Fruit fly (Drosophila melanogaster) Kc167 (cell line): Measurements from ENCODE around the gene Cln3.

ENCODE experiments used
- Myc ChIP-seq: fragments of >200 bp; optimal IDR thresholded peaks from 2 replicates; lab custom pipeline; 2017; ENCODE audit warnings: missing external identifiers
- Sin3A ChIP-seq: fragments of >200 bp; optimal IDR thresholded peaks from 2 replicates; lab custom pipeline; 2018; ENCODE audit warnings: missing external identifiers
- h ChIP-seq: fragments of >200 bp; optimal IDR thresholded peaks from 3 replicates; lab custom pipeline; 2018; ENCODE audit warnings: missing external identifiers
- insv ChIP-seq: fragments of >200 bp; optimal IDR thresholded peaks from 3 replicates; lab custom pipeline; 2018; ENCODE audit warnings: missing external identifiers
- psq ChIP-seq: fragments of >200 bp; optimal IDR thresholded peaks from 2 replicates; lab custom pipeline; 2017; ENCODE audit warnings: missing external identifiers
- ttk ChIP-seq: sonication (Bioruptor generic); optimal IDR thresholded peaks from 2 replicates; lab custom pipeline; 2017; ENCODE audit warnings: missing external identifiers

Gene Cln3

DNA sequence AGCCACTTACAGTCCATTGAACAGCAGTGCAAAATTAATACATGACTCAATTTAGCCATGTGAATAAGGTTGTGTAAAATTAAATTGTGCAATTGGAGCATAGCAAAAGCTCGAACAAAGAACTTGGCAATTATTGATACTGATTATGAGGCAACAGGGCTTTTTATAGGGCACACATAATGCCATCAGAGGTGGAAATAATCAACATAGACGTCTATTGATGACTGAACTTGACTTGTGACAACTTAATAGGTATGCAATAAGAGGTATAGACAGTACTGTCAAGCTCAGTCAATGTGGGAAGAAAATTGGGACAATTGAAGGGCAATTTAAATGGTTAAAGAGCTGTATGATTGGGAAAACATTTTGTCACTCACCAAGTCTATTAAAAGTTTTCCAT, 6.2 kb upstream of the Cln3 start, which contains the start of gene Ir75b:
Gene Ir75b, minus strand, starts transcription at position 101 of the 400 bp plus-strand sequence.
- TF ChIP-seq insv (lab: Kevin White, UChicago) (no peak), ttk (lab: Kevin White, UChicago) (no peak), h (lab: Kevin White, UChicago) (no peak), Myc (lab: Kevin White, UChicago) (no peak), Sin3A (lab: Kevin White, UChicago) (no peak), psq (lab: Kevin White, UChicago) (no peak)

- TF ChIP-seq h (lab: Kevin White, UChicago) (no peak), ttk (lab: Kevin White, UChicago) (no peak), Sin3A (lab: Kevin White, UChicago) (no peak), insv (lab: Kevin White, UChicago) (no peak), Myc (lab: Kevin White, UChicago) (no peak), psq (lab: Kevin White, UChicago) (no peak)
Measured at dm6 chr3L:17817821-17818220, 3.9 kb upstream of the Cln3 start, which contains the start of gene Ir75a. Gene Ir75a (minus strand): TSS chr3L:17817921.

dm6 chr3L:17808597-17809213, 5.2 kb downstream of the Cln3 start, which contains the start of gene CG32191:
Gene CG32191 (minus strand): TSS chr3L:17809146.
- TF ChIP-seq ttk (lab: Kevin White, UChicago) (no peak), h (lab: Kevin White, UChicago) (no peak), Myc (lab: Kevin White, UChicago) (no peak), insv (lab: Kevin White, UChicago) (no peak), psq (lab: Kevin White, UChicago) (no peak), Sin3A (lab: Kevin White, UChicago) (no peak)

DNA sequence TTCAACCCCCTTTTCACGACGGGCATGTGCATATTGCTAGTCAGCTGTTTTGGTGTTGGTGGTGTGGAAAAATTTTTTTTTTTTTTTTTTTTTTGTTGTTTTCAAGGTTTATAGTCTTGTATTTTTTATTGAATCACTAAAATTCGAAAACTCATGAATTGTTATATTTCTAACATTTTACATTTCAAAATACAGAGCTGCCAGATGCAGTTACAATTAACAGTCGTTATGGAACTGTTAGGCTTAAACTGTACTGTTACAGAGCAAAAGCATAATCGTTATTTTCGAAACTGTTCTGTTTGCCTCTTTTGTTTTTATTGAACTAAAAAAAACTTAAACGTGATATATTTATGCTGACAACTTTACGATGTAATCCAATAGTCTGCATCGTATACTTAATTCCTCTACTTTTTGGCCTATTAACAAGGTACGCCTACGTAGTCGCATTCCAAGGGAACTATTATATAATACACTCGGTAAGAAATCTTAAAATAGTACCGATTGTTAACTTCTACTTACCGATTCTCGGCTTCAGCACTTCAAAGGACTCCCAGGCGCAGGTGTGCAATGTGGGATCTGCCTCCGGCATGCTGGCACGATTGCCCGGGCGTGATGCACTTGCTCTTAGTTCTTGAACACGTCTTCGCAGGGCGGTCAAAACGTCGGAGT, 7.4 kb downstream of the Cln3 start, which contains the start of gene CG32187:
Gene CG32187, minus strand, starts transcription at position 9 of the 669 bp plus-strand sequence.
- TF ChIP-seq ttk (lab: Kevin White, UChicago) (no peak), h (lab: Kevin White, UChicago) (no peak), psq (lab: Kevin White, UChicago) (no peak), Myc (lab: Kevin White, UChicago) (no peak), insv (lab: Kevin White, UChicago) (no peak), Sin3A (lab: Kevin White, UChicago) (no peak)

DNA sequence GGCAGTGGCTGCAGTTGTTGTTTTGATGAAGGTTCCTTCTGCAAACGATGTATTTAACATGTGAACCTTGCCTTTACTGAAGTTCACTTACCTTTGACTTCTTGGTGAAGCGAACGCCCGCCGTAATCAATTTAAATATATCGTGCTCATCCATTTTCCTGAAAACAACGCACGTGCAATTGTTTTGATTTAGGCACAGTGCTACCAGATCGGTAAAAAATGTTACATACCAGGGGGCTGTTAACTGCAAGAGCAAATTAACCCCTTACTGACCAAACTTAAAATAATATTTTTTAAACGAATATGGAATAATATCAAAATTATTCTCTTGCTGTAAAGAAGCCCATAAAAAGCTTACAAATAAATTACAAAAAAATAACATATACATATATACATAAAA, 9.4 kb downstream of the Cln3 start, which contains the start of gene ais:
Gene ais, minus strand, starts transcription at position 205 of the 400 bp plus-strand sequence.
- TF ChIP-seq psq (lab: Kevin White, UChicago) (no peak), insv (lab: Kevin White, UChicago) (no peak), h (lab: Kevin White, UChicago) (no peak), Sin3A (lab: Kevin White, UChicago) (no peak), ttk (lab: Kevin White, UChicago) (no peak), Myc (lab: Kevin White, UChicago) (no peak)

dm6 chr3L:17802107-17802506, 11.8 kb downstream of the Cln3 start, which contains the start of gene NUCB1:
Gene NUCB1 (minus strand): TSS chr3L:17802279.
- TF ChIP-seq Sin3A (lab: Kevin White, UChicago) (no peak), ttk (lab: Kevin White, UChicago) (no peak), Myc (lab: Kevin White, UChicago) (no peak), insv (lab: Kevin White, UChicago) (no peak), psq (lab: Kevin White, UChicago) (no peak)

dm6 chr3L:17797494-17797893, 16.4 kb downstream of the Cln3 start, which contains the start of gene CG42816:
Gene CG42816 (minus strand): TSS chr3L:17797594.
- TF ChIP-seq h (lab: Kevin White, UChicago) (no peak), Myc (lab: Kevin White, UChicago) (no peak), ttk (lab: Kevin White, UChicago) (no peak), psq (lab: Kevin White, UChicago) (no peak), Sin3A (lab: Kevin White, UChicago) (no peak), insv (lab: Kevin White, UChicago) (no peak)

DNA sequence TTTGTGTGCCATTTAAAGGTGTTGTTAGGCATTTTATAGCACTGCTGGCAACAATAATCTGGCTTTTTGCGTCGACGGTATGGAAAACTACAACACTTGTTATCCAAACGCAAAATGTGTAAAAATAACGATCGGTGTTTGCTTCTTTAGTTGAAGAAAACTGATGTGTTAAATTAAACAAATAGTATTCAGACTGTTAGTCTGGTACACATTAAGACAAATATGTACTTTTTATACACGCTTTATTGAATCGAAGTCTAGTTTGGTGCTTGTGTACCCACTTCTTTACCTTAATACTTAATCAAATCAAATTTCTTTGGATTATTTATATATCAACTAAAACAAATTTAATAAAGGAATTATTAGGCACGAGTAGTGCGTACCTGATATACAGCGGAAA, 22.4 kb downstream of the Cln3 start:
- no peak for TF ChIP-seq h (lab: Kevin White, UChicago)
- no peak for TF ChIP-seq insv (lab: Kevin White, UChicago)
- no peak for TF ChIP-seq ttk (lab: Kevin White, UChicago)
- no peak for TF ChIP-seq Sin3A (lab: Kevin White, UChicago)

- TF ChIP-seq Myc (lab: Kevin White, UChicago) (no peak), h (lab: Kevin White, UChicago) (no peak), insv (lab: Kevin White, UChicago) (no peak), psq (lab: Kevin White, UChicago) (no peak), ttk (lab: Kevin White, UChicago) (no peak), Sin3A (lab: Kevin White, UChicago) (no peak)
Measured at dm6 chr3L:17791467-17791494, 22.6 kb downstream of the Cln3 start, which contains the start of gene CG42815. Gene CG42815 (minus strand): TSS chr3L:17791486.

- TF ChIP-seq ttk (lab: Kevin White, UChicago) (no peak), psq (lab: Kevin White, UChicago) (no peak), Myc (lab: Kevin White, UChicago) (no peak), h (lab: Kevin White, UChicago) (no peak), insv (lab: Kevin White, UChicago) (no peak), Sin3A (lab: Kevin White, UChicago) (no peak)
Measured at dm6 chr3L:17791067-17791466, 22.9 kb downstream of the Cln3 start.

DNA sequence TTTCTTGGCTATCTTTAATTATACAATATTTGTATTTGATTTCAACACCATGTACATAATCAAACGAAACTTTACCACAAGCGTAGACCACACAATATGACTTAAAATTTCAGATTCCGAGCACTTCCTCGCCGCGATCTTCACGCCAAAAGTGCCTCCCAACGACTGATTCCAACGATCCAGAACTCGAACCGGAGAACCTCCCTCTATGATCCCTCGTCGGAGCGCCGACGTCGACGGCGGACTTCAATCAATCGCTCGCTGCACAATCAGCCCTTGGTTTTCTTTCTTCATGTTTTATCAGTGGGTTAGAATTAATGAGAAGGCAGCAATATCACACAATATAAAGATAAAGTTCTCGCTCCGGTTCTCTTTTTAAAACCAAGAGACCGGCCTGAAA, 49.9 kb downstream of the Cln3 start, which contains the start of the genes Adgf-A and Adgf-A2:
Gene Adgf-A, minus strand, starts transcription at position 172 of the 400 bp plus-strand sequence.
Gene Adgf-A2, minus strand, starts transcription at position 172 of the 400 bp plus-strand sequence.
- TF ChIP-seq ttk (lab: Kevin White, UChicago) (no peak), psq (lab: Kevin White, UChicago) (no peak), Myc (lab: Kevin White, UChicago) (no peak), h (lab: Kevin White, UChicago) (no peak), Sin3A (lab: Kevin White, UChicago) (no peak), insv (lab: Kevin White, UChicago) (no peak)
